Worm (Caenorhabditis elegans): ENCODE measurements around the gene Y46D2A.1.

DNA sequence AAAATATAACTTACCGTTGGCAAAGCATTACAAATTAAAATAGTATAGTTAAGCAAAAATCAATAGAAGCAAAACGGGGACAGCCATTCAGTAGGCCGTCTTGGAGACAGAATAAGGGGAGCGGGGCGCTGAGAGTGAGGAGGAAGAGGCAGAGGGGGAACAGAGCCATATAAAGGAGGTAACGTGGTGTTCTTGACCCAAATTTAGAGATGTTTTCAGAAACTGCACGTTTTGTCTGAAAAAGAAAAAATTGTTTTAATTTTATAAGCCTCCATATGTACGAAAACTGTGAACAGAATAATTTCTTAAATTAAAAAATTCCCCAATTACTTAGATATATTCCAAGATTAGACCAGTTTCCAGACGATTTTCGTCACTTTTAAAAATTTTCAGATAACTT, 8.9 kb upstream of the Y46D2A.1 start, which contains the start of gene F39E9.6:
- TF ChIP-seq ref-1 (GFP tag; conservative IDR thresholded peaks at IDR 0.05) (no peak), ztf-23 (GFP tag; IDR thresholded peaks at IDR 0.05) (no peak)

Measured in whole organism, midembryonic.